Worm (Caenorhabditis elegans): ENCODE results near the gene best-17.
A peak's percentile ranks its signal among the peaks of the same experiment; 100 is the strongest.

Gene best-17

ce11 chrIII:609549-609948, at the start of gene best-17:
Gene best-17 (minus strand): TSS chrIII:609649.
- TF ChIP-seq lin-32 (GFP tag; optimal IDR thresholded peaks at IDR 0.05) (no peak), unc-120 (tag; optimal IDR thresholded peaks at IDR 0.05; ENCODE audit: poor library complexity, severe bottlenecking) (no peak), nhr-237 (tag; optimal IDR thresholded peaks at IDR 0.05) (no peak), drap-1 (GFP tag; optimal IDR thresholded peaks at IDR 0.05) (no peak), M03D4.4 (tag; optimal IDR thresholded peaks at IDR 0.05) (no peak), hlh-1 (tag; optimal IDR thresholded peaks at IDR 0.05) (no peak), ztf-11 (tag; optimal IDR thresholded peaks at IDR 0.05) (no peak), blmp-1 (tag; optimal IDR thresholded peaks at IDR 0.05) (no peak), mls-2 (tag; optimal IDR thresholded peaks at IDR 0.05) (no peak), unc-62 (GFP tag; optimal IDR thresholded peaks at IDR 0.05) (no peak), elt-3 (tag; optimal IDR thresholded peaks at IDR 0.05) (no peak), bed-3 (GFP tag; optimal IDR thresholded peaks at IDR 0.05) (no peak), ceh-39 (tag; optimal IDR thresholded peaks at IDR 0.05) (no peak), mep-1 (tag; optimal IDR thresholded peaks at IDR 0.05) (no peak), ceh-43 (GFP tag; optimal IDR thresholded peaks at IDR 0.05) (no peak), zip-8 (tag; optimal IDR thresholded peaks at IDR 0.05) (no peak), pha-4 (tag; optimal IDR thresholded peaks at IDR 0.05) (no peak), ces-1 (GFP tag; optimal IDR thresholded peaks at IDR 0.05) (no peak)

- no peak for TF ChIP-seq ceh-39 (tag; optimal IDR thresholded peaks at IDR 0.05)
- no peak for TF ChIP-seq bed-3 (GFP tag; optimal IDR thresholded peaks at IDR 0.05)
- TF ChIP-seq ceh-43 (GFP tag; optimal IDR thresholded peaks at IDR 0.05), result no peak
- TF ChIP-seq nhr-237 (tag; optimal IDR thresholded peaks at IDR 0.05), result no peak
- no peak for TF ChIP-seq ceh-83 (GFP tag; optimal IDR thresholded peaks at IDR 0.05)
- TF ChIP-seq M03D4.4 (tag; optimal IDR thresholded peaks at IDR 0.05), result no peak
- TF ChIP-seq ham-2 (GFP tag; optimal IDR thresholded peaks at IDR 0.05), result no peak
- no peak for TF ChIP-seq unc-39 (tag; optimal IDR thresholded peaks at IDR 0.05)
- no peak for TF ChIP-seq unc-120 (tag; optimal IDR thresholded peaks at IDR 0.05; ENCODE audit: poor library complexity, severe bottlenecking)
- TF ChIP-seq drap-1 (GFP tag; optimal IDR thresholded peaks at IDR 0.05), result no peak
- TF ChIP-seq nhr-12 (tag; optimal IDR thresholded peaks at IDR 0.05), result no peak
- no peak for TF ChIP-seq tbx-8 (GFP tag; optimal IDR thresholded peaks at IDR 0.05)
- TF ChIP-seq pha-4 (tag; optimal IDR thresholded peaks at IDR 0.05), result no peak
- no peak for TF ChIP-seq mep-1 (tag; optimal IDR thresholded peaks at IDR 0.05)
- no peak for TF ChIP-seq nhr-76 (tag; optimal IDR thresholded peaks at IDR 0.05)
- no peak for TF ChIP-seq nhr-28 (tag; optimal IDR thresholded peaks at IDR 0.05)
- TF ChIP-seq elt-3 (tag; optimal IDR thresholded peaks at IDR 0.05), result no peak
- no peak for TF ChIP-seq lsy-2 (tag; optimal IDR thresholded peaks at IDR 0.05)
- no peak for TF ChIP-seq sem-2 (GFP tag; optimal IDR thresholded peaks at IDR 0.05)
- TF ChIP-seq zip-8 (tag; optimal IDR thresholded peaks at IDR 0.05), result no peak
These were observed 48.9 kb upstream of the best-17 start, which contains the start of gene C09F5.1 for ce11 chrIII:658357-658756. Gene C09F5.1 (plus strand): TSS chrIII:658709.

- peak; percentile 54 for TF ChIP-seq ces-1 (GFP tag; optimal IDR thresholded peaks at IDR 0.05)
- peak; percentile 38 for TF ChIP-seq blmp-1 (tag; optimal IDR thresholded peaks at IDR 0.05)
- TF ChIP-seq unc-62 (GFP tag; optimal IDR thresholded peaks at IDR 0.05), result no peak
- TF ChIP-seq mls-2 (tag; optimal IDR thresholded peaks at IDR 0.05), result peak; percentile 7
These were observed 47.8 kb upstream of the best-17 start for ce11 chrIII:657241-657640.

ce11 chrIII:656660-657059, 47.2 kb upstream of the best-17 start:
- no peak for TF ChIP-seq nhr-2 (tag; optimal IDR thresholded peaks at IDR 0.05)
- TF ChIP-seq nhr-12 (tag; optimal IDR thresholded peaks at IDR 0.05), result no peak
- no peak for TF ChIP-seq mab-5 (tag; optimal IDR thresholded peaks at IDR 0.05)
- TF ChIP-seq zip-8 (tag; optimal IDR thresholded peaks at IDR 0.05), result no peak
- no peak for TF ChIP-seq elt-1 (tag; optimal IDR thresholded peaks at IDR 0.05; ENCODE audit: borderline replicate concordance, insufficient read depth)
- TF ChIP-seq ceh-43 (GFP tag; optimal IDR thresholded peaks at IDR 0.05), result no peak
- TF ChIP-seq blmp-1 (tag; optimal IDR thresholded peaks at IDR 0.05), result no peak

ce11 chrIII:654365-654764, 44.9 kb upstream of the best-17 start:
- no peak for TF ChIP-seq ceh-39 (tag; optimal IDR thresholded peaks at IDR 0.05)
- TF ChIP-seq lin-32 (GFP tag; optimal IDR thresholded peaks at IDR 0.05), result no peak
- no peak for TF ChIP-seq elt-1 (tag; optimal IDR thresholded peaks at IDR 0.05; ENCODE audit: borderline replicate concordance, insufficient read depth)
- no peak for TF ChIP-seq ceh-83 (GFP tag; optimal IDR thresholded peaks at IDR 0.05)
- peak; percentile 16 for TF ChIP-seq mls-2 (tag; optimal IDR thresholded peaks at IDR 0.05)
- TF ChIP-seq zip-8 (tag; optimal IDR thresholded peaks at IDR 0.05), result no peak
- peak; percentile 54 for TF ChIP-seq ham-2 (GFP tag; optimal IDR thresholded peaks at IDR 0.05)
- no peak for TF ChIP-seq unc-62 (GFP tag; optimal IDR thresholded peaks at IDR 0.05)
- TF ChIP-seq nhr-28 (tag; optimal IDR thresholded peaks at IDR 0.05), result no peak
- TF ChIP-seq drap-1 (GFP tag; optimal IDR thresholded peaks at IDR 0.05), result no peak
- TF ChIP-seq nhr-2 (tag; optimal IDR thresholded peaks at IDR 0.05), result no peak
